Worm (Caenorhabditis elegans) whole organism, L4/young adult: ENCODE data around the gene cwp-2.

Experiments used
- dao-5 ChIP-seq: sonication (generic microtip); optimal IDR thresholded peaks from 2 replicates; lab custom pipeline; 2016; ENCODE audit warnings: missing genotype, missing genetic modification characterization, moderate library complexity, missing compliant biosample characterization
- him-1 ChIP-seq: sonication (generic microtip); optimal IDR thresholded peaks from 2 replicates; lab custom pipeline; 2016; ENCODE audit warnings: missing genotype, missing genetic modification reagents, missing genetic modification characterization, missing compliant biosample characterization

DNA sequence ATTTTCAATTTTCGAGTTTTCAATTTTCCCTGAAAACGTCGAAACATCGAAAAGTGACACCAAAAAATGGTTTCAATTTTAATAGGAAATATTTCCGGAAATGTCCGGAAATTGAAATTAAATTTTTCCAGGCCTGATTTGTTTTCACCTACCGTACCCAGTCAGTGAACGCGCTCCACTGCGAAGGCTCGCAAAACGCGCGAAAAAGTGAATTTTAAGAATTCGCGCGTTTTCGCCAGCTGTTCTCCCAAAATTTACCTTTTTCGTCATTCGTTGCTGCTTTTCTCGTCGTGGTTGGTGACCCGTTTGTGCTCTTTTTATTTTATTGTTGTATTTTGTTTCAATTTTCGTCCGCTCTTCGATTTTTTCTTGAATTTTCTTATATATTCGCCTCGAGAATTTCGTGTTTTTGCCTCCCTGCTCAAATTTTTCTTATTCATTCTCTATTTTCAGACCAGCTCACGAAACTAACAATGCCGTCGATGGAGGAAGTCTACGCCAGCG lies 47.6 kb upstream of the cwp-2 start, which contains the start of gene T19H12.2:
- TF ChIP-seq him-1 (tag; lab: Kevin White, UChicago) = no peak
- TF ChIP-seq dao-5 (tag; lab: Kevin White, UChicago) = no peak
